Worm (Caenorhabditis elegans) whole organism, L3 larva: Measurements from ENCODE around the gene sri-77.

Source experiments
- R02D3.7 ChIP-seq: fragments of 150-350 bp; optimal IDR thresholded peaks from 2 replicates; lab custom pipeline; 2014; ENCODE audit warnings: missing biosample characterization, missing genetic modification characterization
- ceh-28 ChIP-seq: fragments of 150-350 bp; optimal IDR thresholded peaks from 2 replicates; lab custom pipeline; 2014; ENCODE audit warnings: missing biosample characterization, missing genetic modification reagents, missing genetic modification characterization
- elt-2 ChIP-seq: sonication (generic microtip); optimal IDR thresholded peaks from 2 replicates; lab custom pipeline; 2016; ENCODE audit warnings: missing genetic modification reagents, mild to moderate bottlenecking, missing genetic modification characterization, missing compliant biosample characterization
- nhr-23 ChIP-seq: fragments of 150-350 bp; optimal IDR thresholded peaks from 2 replicates; lab custom pipeline; 2014; ENCODE audit warnings: missing biosample characterization, missing genetic modification reagents, missing genetic modification characterization
- unc-62 ChIP-seq: fragments of 150-350 bp; sonication (generic microtip); optimal IDR thresholded peaks from 4 replicates; lab custom pipeline; 2014; ENCODE audit warnings: missing biosample characterization, missing genetic modification reagents, missing genetic modification characterization

ce11 chrII:2563973-2564372 is 41.2 kb downstream of the sri-77 start, which contains the start of gene nep-18:
- TF ChIP-seq nhr-23 (no peak), ceh-28 (no peak), unc-62 (GFP tag; lab: Kevin White, UChicago) (no peak), R02D3.7 (tag; lab: Kevin White, UChicago) (no peak), elt-2 (no peak)
